1 fruit fly cellular context compared by ENCODE assay signal in the genomic region with DNA sequence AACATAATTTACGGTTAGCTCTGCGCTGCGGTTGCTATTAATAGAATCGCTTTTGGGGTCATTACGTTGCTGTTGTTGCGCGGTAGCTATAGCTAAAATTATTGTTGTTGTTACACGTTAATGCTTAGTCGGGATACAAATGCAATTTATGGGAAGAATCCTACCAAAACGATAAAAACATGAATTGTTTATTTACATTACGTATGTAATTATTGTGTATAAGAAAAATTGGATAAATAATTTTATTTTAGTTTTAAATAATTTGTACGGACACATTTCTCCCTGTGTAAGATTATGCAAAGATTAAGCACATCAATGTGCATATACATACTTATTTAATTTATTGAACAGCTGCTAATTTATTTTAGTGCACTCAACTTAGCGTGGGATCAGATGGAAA.
TF ChIP-seq lines count a peak whose summit lies in the region.

No protein-coding gene starts in this region.

TF ChIP-seq in whole organism, embryonic, 481 proteins besides CTCF, POLR2A, EP300 and RAD21 (continued from another document):
- TF ChIP-seq Xbp1 (GFP tag; optimal IDR thresholded peaks at IDR 0.05; lab: Kevin White, UChicago) (peak; percentile 13), dimm (GFP tag; IDR thresholded peaks at IDR 0.05; lab: Robert Waterston, UW) (no peak), Spps (tag; optimal IDR thresholded peaks at IDR 0.05; lab: Kevin White, UChicago) (peak; percentile 52), CG6813 (GFP tag; optimal IDR thresholded peaks at IDR 0.05; lab: Kevin White, UChicago) (peak; percentile 36), unpg (GFP tag; optimal IDR thresholded peaks at IDR 0.05; lab: Kevin White, UChicago) (peak; percentile 78), Sox102F (GFP tag; optimal IDR thresholded peaks at IDR 0.05; lab: Kevin White, UChicago) (peak; percentile 81), CG17829 (tag; optimal IDR thresholded peaks at IDR 0.05; lab: Kevin White, UChicago) (peak; percentile 76), CG9437 (GFP tag; optimal IDR thresholded peaks at IDR 0.05; lab: Kevin White, UChicago) (peak; percentile 9), lola (GFP tag; optimal IDR thresholded peaks at IDR 0.05; lab: Kevin White, UChicago) (peak in 1 of 3 experiments; percentile 73), Sox100B (GFP tag; optimal IDR thresholded peaks at IDR 0.05; lab: Kevin White, UChicago) (peak; percentile 74), CG8388 (GFP tag; optimal IDR thresholded peaks at IDR 0.05; lab: Kevin White, UChicago) (peak; percentile 73), grau (tag; optimal IDR thresholded peaks at IDR 0.05; lab: Kevin White, UChicago) (peak; percentile 71), CG11504 (tag; optimal IDR thresholded peaks at IDR 0.05; lab: Kevin White, UChicago) (peak; percentile 73), pan (optimal IDR thresholded peaks at IDR 0.05; lab: Kevin White, UChicago) (no peak), pan (GFP tag; optimal IDR thresholded peaks at IDR 0.05 in 1 of 2, IDR thresholded peaks at IDR 0.05 in 1 of 2) (peak in 1 of 2 experiments; percentile 57), Six4 (GFP tag; optimal IDR thresholded peaks at IDR 0.05; lab: Kevin White, UChicago) (peak; percentile 3), sima (GFP tag; optimal IDR thresholded peaks at IDR 0.05; lab: Kevin White, UChicago) (no peak), HmgD (GFP tag; optimal IDR thresholded peaks at IDR 0.05; lab: Kevin White, UChicago) (no peak), CG9817 (tag; optimal IDR thresholded peaks at IDR 0.05; lab: Kevin White, UChicago) (peak; percentile 6), gcm (GFP tag; optimal IDR thresholded peaks at IDR 0.05; lab: Kevin White, UChicago) (peak; percentile 60)
TF ChIP-seq in whole organism, embryonic: peak in this region for 119.
